Fruit fly (Drosophila melanogaster) whole organism, embryonic: ENCODE measurements around the gene CG10669.

Experiments
- Bdp1 ChIP-seq: fragments of 200-800 bp; sonication (Bioruptor generic); optimal IDR thresholded peaks from 3 replicates; lab custom pipeline; 2016; ENCODE audit warnings: missing biosample characterization, missing genetic modification characterization
- CG11560 ChIP-seq: fragments of 200-800 bp; sonication (Bioruptor generic); IDR thresholded peaks from 3 replicates; pipeline ENCODE4 v1.3.6; 2022; ENCODE audit warnings: missing biosample characterization, missing genetic modification characterization
- CG11696 ChIP-seq: fragments of 200-800 bp; sonication (Bioruptor generic); IDR thresholded peaks from 2 replicates; pipeline ENCODE4 v1.3.6; 2022; ENCODE audit warnings: missing biosample characterization, missing genetic modification characterization
- CG12659 ChIP-seq: fragments of 200-800 bp; sonication (Bioruptor generic); optimal IDR thresholded peaks from 3 replicates; lab custom pipeline; 2017; ENCODE audit warnings: mild to moderate bottlenecking, missing biosample characterization, missing genetic modification reagents, missing genetic modification characterization
- CG12942 ChIP-seq: fragments of 200-800 bp; sonication (Bioruptor generic); optimal IDR thresholded peaks from 3 replicates; lab custom pipeline; 2016; ENCODE audit warnings: missing biosample characterization, missing genetic modification characterization
- CG13424 ChIP-seq: fragments of 200-800 bp; sonication (Bioruptor generic); optimal IDR thresholded peaks from 2 replicates; lab custom pipeline; 2019; ENCODE audit warnings: missing biosample characterization, mild to moderate bottlenecking, missing genetic modification characterization, moderate library complexity
- CG14860 ChIP-seq: fragments of 200-800 bp; sonication (Bioruptor generic); IDR thresholded peaks from 3 replicates; pipeline ENCODE4 v1.3.6; 2022; ENCODE audit warnings: missing biosample characterization, missing genetic modification characterization; ENCODE audit not compliant: partially characterized antibody
- CG15269 ChIP-seq: fragments of 200-800 bp; sonication (Bioruptor generic); optimal IDR thresholded peaks from 2 replicates; lab custom pipeline; 2018; ENCODE audit warnings: missing biosample characterization, mild to moderate bottlenecking, missing genetic modification characterization, moderate library complexity
- CG1529 ChIP-seq: fragments of 200-800 bp; sonication (Bioruptor generic); optimal IDR thresholded peaks from 3 replicates; lab custom pipeline; 2018; ENCODE audit warnings: missing biosample characterization, missing genetic modification characterization
- CG1647 ChIP-seq: fragments of 200-800 bp; sonication (Bioruptor generic); optimal IDR thresholded peaks from 3 replicates; lab custom pipeline; 2016; ENCODE audit warnings: missing biosample characterization, missing genetic modification characterization
- CG16815 ChIP-seq: fragments of 200-800 bp; sonication (Bioruptor generic); optimal IDR thresholded peaks from 3 replicates; lab custom pipeline; 2017; ENCODE audit warnings: missing biosample characterization, mild to moderate bottlenecking, missing genetic modification characterization
- CG2199 ChIP-seq: fragments of 200-800 bp; sonication (Bioruptor generic); IDR thresholded peaks from 3 replicates; pipeline ENCODE4 v1.3.6; 2022; ENCODE audit warnings: missing biosample characterization, missing genetic modification characterization
- CG2678 ChIP-seq: fragments of 200-800 bp; sonication (Bioruptor generic); optimal IDR thresholded peaks from 3 replicates; lab custom pipeline; 2019; ENCODE audit warnings: missing biosample characterization, mild to moderate bottlenecking, missing genetic modification characterization, moderate library complexity
- CG2889 ChIP-seq: fragments of 200-800 bp; sonication (Bioruptor generic); IDR thresholded peaks from 3 replicates; pipeline ENCODE4 v1.3.6; 2022; ENCODE audit warnings: missing biosample characterization, missing genetic modification characterization
- CG30020 ChIP-seq: fragments of 200-800 bp; optimal IDR thresholded peaks from 2 replicates; lab custom pipeline; 2019; ENCODE audit warnings: missing biosample characterization, mild to moderate bottlenecking, missing genetic modification characterization, moderate library complexity
- CG30431 ChIP-seq: fragments of 200-800 bp; sonication (Bioruptor generic); optimal IDR thresholded peaks from 2 replicates; lab custom pipeline; 2017; ENCODE audit warnings: missing biosample characterization, missing genetic modification characterization
- CG31441 ChIP-seq: fragments of 200-800 bp; sonication (Bioruptor generic); IDR thresholded peaks from 2 replicates; pipeline ENCODE4 v1.3.6; 2022; ENCODE audit warnings: missing biosample characterization, missing genetic modification characterization
- CG33213 ChIP-seq: fragments of 200-800 bp; sonication (Bioruptor generic); optimal IDR thresholded peaks from 3 replicates; lab custom pipeline; 2016; ENCODE audit warnings: missing biosample characterization, missing genetic modification characterization
- CG3407 ChIP-seq: fragments of 200-800 bp; sonication (Bioruptor generic); optimal IDR thresholded peaks from 2 replicates; lab custom pipeline; 2018; ENCODE audit warnings: missing biosample characterization, mild to moderate bottlenecking, missing genetic modification characterization
- CG4282 ChIP-seq: fragments of 200-800 bp; sonication (Bioruptor generic); optimal IDR thresholded peaks from 2 replicates; lab custom pipeline; 2016; ENCODE audit warnings: missing biosample characterization, missing genetic modification characterization
- CG43689 ChIP-seq: fragments of 200-800 bp; sonication (Bioruptor generic); IDR thresholded peaks from 2 replicates; pipeline ENCODE4 v1.3.6; 2022; ENCODE audit warnings: missing biosample characterization, missing genetic modification characterization
- CG4404 ChIP-seq: fragments of 200-800 bp; sonication (Bioruptor generic); IDR thresholded peaks from 2 replicates; pipeline ENCODE4 v1.3.6; 2022; ENCODE audit warnings: missing biosample characterization, missing genetic modification characterization
- CG4820 ChIP-seq: fragments of 200-800 bp; sonication (Bioruptor generic); optimal IDR thresholded peaks from 3 replicates; lab custom pipeline; 2016; ENCODE audit warnings: missing biosample characterization, missing genetic modification characterization
- CG6654 ChIP-seq: fragments of 200-800 bp; sonication (Bioruptor generic); optimal IDR thresholded peaks from 2 replicates; lab custom pipeline; 2017; ENCODE audit warnings: missing biosample characterization, mild to moderate bottlenecking, missing genetic modification characterization
- CG6765 ChIP-seq: fragments of 200-800 bp; sonication (Bioruptor generic); optimal IDR thresholded peaks from 3 replicates; lab custom pipeline; 2017; ENCODE audit warnings: missing biosample characterization, mild to moderate bottlenecking, missing genetic modification characterization
- CG7556 ChIP-seq: fragments of 200-800 bp; sonication (Bioruptor generic); optimal IDR thresholded peaks from 2 replicates; lab custom pipeline; 2017; ENCODE audit warnings: missing biosample characterization, mild to moderate bottlenecking, missing genetic modification characterization
- CG7963 ChIP-seq: fragments of 200-800 bp; sonication (Bioruptor generic); IDR thresholded peaks from 3 replicates; pipeline ENCODE4 v1.3.6; 2022; ENCODE audit warnings: missing biosample characterization, missing genetic modification characterization; ENCODE audit not compliant: partially characterized antibody
- CG8290 ChIP-seq, 3 experiments: fragments of 200-800 bp; sonication (Bioruptor generic); optimal IDR thresholded peaks; 2 replicates each; lab custom pipeline; 2016 to 2019; ENCODE audit warnings: missing biosample characterization in 3 of 3, missing genetic modification characterization in 3 of 3, mild to moderate bottlenecking in 2 of 3, moderate library complexity in 1 of 3
- CG8388 ChIP-seq: fragments of 200-800 bp; sonication (Bioruptor generic); optimal IDR thresholded peaks from 2 replicates; lab custom pipeline; 2019; ENCODE audit warnings: missing biosample characterization, mild to moderate bottlenecking, missing genetic modification characterization, moderate library complexity
- D19B ChIP-seq: fragments of 200-800 bp; sonication (Bioruptor generic); optimal IDR thresholded peaks from 2 replicates; lab custom pipeline; 2017; ENCODE audit warnings: missing biosample characterization, mild to moderate bottlenecking, missing genetic modification characterization
- Dek ChIP-seq: fragments of 200-800 bp; sonication (Bioruptor generic); optimal IDR thresholded peaks from 3 replicates; lab custom pipeline; 2019; ENCODE audit warnings: missing biosample characterization, mild to moderate bottlenecking, missing genetic modification characterization, moderate library complexity
- E2f2 ChIP-seq: fragments of 200-800 bp; sonication (Bioruptor generic); IDR thresholded peaks from 2 replicates; pipeline ENCODE4 v1.3.6; 2022; ENCODE audit warnings: missing biosample characterization, missing genetic modification characterization
- H2.0 ChIP-seq: fragments of 200-800 bp; sonication (Bioruptor generic); IDR thresholded peaks from 2 replicates; pipeline ENCODE4 v1.3.6; 2022; ENCODE audit warnings: missing biosample characterization, missing genetic modification characterization
- Jarid2 ChIP-seq: fragments of 200-800 bp; sonication (Bioruptor generic); optimal IDR thresholded peaks from 3 replicates; lab custom pipeline; 2017; ENCODE audit warnings: mild to moderate bottlenecking, missing biosample characterization, missing genetic modification reagents, missing genetic modification characterization
- MBD-R2 ChIP-seq: fragments of 200-800 bp; sonication (Bioruptor generic); IDR thresholded peaks from 2 replicates; pipeline ENCODE4 v1.3.6; 2022; ENCODE audit warnings: missing biosample characterization, missing genetic modification characterization
- Oli ChIP-seq: fragments of 200-800 bp; sonication (Bioruptor generic); optimal IDR thresholded peaks from 2 replicates; lab custom pipeline; 2018; ENCODE audit warnings: missing biosample characterization, mild to moderate bottlenecking, missing genetic modification characterization, moderate library complexity
- Scr ChIP-seq: fragments of 200-800 bp; sonication (Bioruptor generic); IDR thresholded peaks from 2 replicates; pipeline ENCODE4 v1.3.6; 2022; ENCODE audit warnings: missing biosample characterization, missing genetic modification characterization; ENCODE audit not compliant: partially characterized antibody
- ash1 ChIP-seq: fragments of 200-800 bp; sonication (Bioruptor generic); optimal IDR thresholded peaks from 2 replicates; lab custom pipeline; 2018; ENCODE audit warnings: missing biosample characterization, mild to moderate bottlenecking, missing genetic modification characterization
- cas ChIP-seq: fragments of 200-800 bp; sonication (Bioruptor generic); IDR thresholded peaks from 2 replicates; pipeline ENCODE4 v1.3.6; 2022; ENCODE audit warnings: missing biosample characterization, missing genetic modification characterization
- chinmo ChIP-seq: fragments of 200-800 bp; sonication (Bioruptor generic); IDR thresholded peaks from 4 replicates; pipeline ENCODE4 v1.3.6; 2022; ENCODE audit warnings: missing biosample characterization, missing genetic modification characterization; ENCODE audit not compliant: partially characterized antibody
- ci ChIP-seq: fragments of 200-800 bp; sonication (Bioruptor generic); IDR thresholded peaks from 3 replicates; pipeline ENCODE4 v1.3.6; 2022; ENCODE audit warnings: missing biosample characterization, missing genetic modification characterization
- emc ChIP-seq: fragments of 200-800 bp; sonication (Bioruptor generic); optimal IDR thresholded peaks from 2 replicates; lab custom pipeline; 2016; ENCODE audit warnings: missing biosample characterization, missing genetic modification characterization
- gt ChIP-seq: fragments of 200-800 bp; sonication (Bioruptor generic); IDR thresholded peaks from 2 replicates; pipeline ENCODE4 v1.3.6; 2022; ENCODE audit warnings: missing biosample characterization, missing genetic modification characterization
- h ChIP-seq: fragments of >200 bp; optimal IDR thresholded peaks from 2 replicates; lab custom pipeline; 2017
- her ChIP-seq: fragments of 200-800 bp; sonication (Bioruptor generic); optimal IDR thresholded peaks from 2 replicates; lab custom pipeline; 2016; ENCODE audit warnings: missing biosample characterization, missing genetic modification characterization
- jumu ChIP-seq: fragments of 200-800 bp; sonication (Bioruptor generic); optimal IDR thresholded peaks from 3 replicates; lab custom pipeline; 2016; ENCODE audit warnings: missing biosample characterization, missing genetic modification characterization
- ken ChIP-seq: fragments of 200-800 bp; sonication (Bioruptor generic); IDR thresholded peaks from 3 replicates; pipeline ENCODE4 v1.3.6; 2022; ENCODE audit warnings: missing biosample characterization, missing genetic modification characterization
- ranshi ChIP-seq: fragments of 200-800 bp; sonication (Bioruptor generic); IDR thresholded peaks from 2 replicates; pipeline ENCODE4 v1.3.6; 2022; ENCODE audit warnings: missing biosample characterization, missing genetic modification characterization
- sens-2 ChIP-seq: fragments of 200-800 bp; sonication (Bioruptor generic); IDR thresholded peaks from 2 replicates; pipeline ENCODE4 v1.3.6; 2022; ENCODE audit warnings: missing biosample characterization, missing genetic modification characterization
- shn ChIP-seq: fragments of 200-800 bp; sonication (Bioruptor generic); optimal IDR thresholded peaks from 3 replicates; lab custom pipeline; 2016; ENCODE audit warnings: missing biosample characterization, missing genetic modification characterization
- trh ChIP-seq: fragments of 200-800 bp; sonication (Bioruptor generic); optimal IDR thresholded peaks from 2 replicates; lab custom pipeline; 2016; ENCODE audit warnings: missing biosample characterization, missing genetic modification characterization
- unpg ChIP-seq: fragments of 200-800 bp; sonication (Bioruptor generic); optimal IDR thresholded peaks from 3 replicates; lab custom pipeline; 2018; ENCODE audit warnings: missing biosample characterization, mild to moderate bottlenecking, missing genetic modification characterization, moderate library complexity
- z ChIP-seq: fragments of 200-800 bp; sonication (Bioruptor generic); IDR thresholded peaks from 3 replicates; pipeline ENCODE4 v1.3.6; 2022; ENCODE audit warnings: missing biosample characterization, missing genetic modification characterization

CG10669 gene

dm6 chr3R:25308228-25308627 is 26.8 kb downstream of the CG10669 start, which contains the start of gene CG10550 (continued):
- TF ChIP-seq Jarid2 (GFP tag; lab: Kevin White, UChicago) (peak; percentile 46), jumu (no peak), emc (no peak), ranshi (GFP tag; lab: Robert Waterston, UW) (no peak), CG3407 (GFP tag; lab: Kevin White, UChicago) (no peak), CG14860 (GFP tag; lab: Robert Waterston, UW) (no peak), CG7963 (GFP tag; lab: Robert Waterston, UW) (no peak), CG33213 (no peak), h (lab: Kevin White, UChicago) (no peak), CG8388 (GFP tag; lab: Kevin White, UChicago) (no peak), CG7556 (no peak), Oli (no peak), CG4820 (GFP tag; lab: Kevin White, UChicago) (no peak), CG12942 (no peak), CG12659 (no peak), Dek (no peak), CG6654 (GFP tag; lab: Kevin White, UChicago) (no peak), CG2199 (GFP tag; lab: Robert Waterston, UW) (peak; percentile 40; the same call in 1 of the 3 replicates), CG4404 (no peak), CG6765 (GFP tag; lab: Kevin White, UChicago) (no peak), CG11560 (no peak), her (GFP tag; lab: Kevin White, UChicago) (no peak), CG13424 (tag; lab: Kevin White, UChicago) (no peak), D19B (GFP tag; lab: Kevin White, UChicago) (no peak), CG43689 (GFP tag; lab: Robert Waterston, UW) (no peak), CG2678 (no peak), sens-2 (GFP tag; lab: Robert Waterston, UW) (no peak), chinmo (GFP tag; lab: Robert Waterston, UW) (peak; percentile 87; the same call in 2 of the 4 replicates), CG15269 (tag; lab: Kevin White, UChicago) (no peak), ci (GFP tag; lab: Robert Waterston, UW) (no peak), CG31441 (no peak), CG4282 (GFP tag; lab: Kevin White, UChicago) (no peak), CG1647 (GFP tag; lab: Kevin White, UChicago) (no peak), ken (no peak), CG2889 (no peak), z (GFP tag; lab: Robert Waterston, UW) (no peak), H2.0 (no peak), CG30020 (tag; lab: Kevin White, UChicago) (no peak), CG11696 (no peak), E2f2 (GFP tag; lab: Robert Waterston, UW) (no peak), shn (GFP tag; lab: Kevin White, UChicago) (no peak), Scr (GFP tag; lab: Robert Waterston, UW) (no peak), trh (GFP tag; lab: Kevin White, UChicago) (no peak), gt (no peak), unpg (GFP tag; lab: Kevin White, UChicago) (no peak), Bdp1 (no peak), MBD-R2 (GFP tag; lab: Robert Waterston, UW) (no peak), CG30431 (no peak), CG1529 (GFP tag; lab: Kevin White, UChicago) (no peak), CG8290 (GFP tag; optimal IDR thresholded peaks at IDR 0.05; lab: Kevin White, UChicago) (no peak), CG8290 (tag; optimal IDR thresholded peaks at IDR 0.05; lab: Kevin White, UChicago) (peak in 1 of 2 experiments; percentile 53), CG16815 (GFP tag; lab: Kevin White, UChicago) (no peak), cas (GFP tag; lab: Robert Waterston, UW) (no peak), ash1 (GFP tag; lab: Kevin White, UChicago) (no peak)
